Fruit fly (Drosophila melanogaster) whole organism, adult: Measurements from ENCODE around the gene CG15200.
A peak's percentile ranks its signal among the peaks of the same experiment; 100 is the strongest.

Experiments
- CG11617 ChIP-seq: fragments of 200-800 bp; sonication (Bioruptor generic); optimal IDR thresholded peaks from 2 replicates; lab custom pipeline; 2017; ENCODE audit warnings: mild to moderate bottlenecking, missing biosample characterization, missing genetic modification reagents, missing genetic modification characterization
- CG12768 ChIP-seq: fragments of 200-800 bp; sonication (Bioruptor generic); optimal IDR thresholded peaks from 2 replicates; lab custom pipeline; 2017; ENCODE audit warnings: missing biosample characterization, missing genetic modification characterization, mild to moderate bottlenecking, moderate library complexity, missing genetic modification reagents
- CG14711 ChIP-seq: fragments of 200-800 bp; sonication (Bioruptor generic); optimal IDR thresholded peaks from 2 replicates; lab custom pipeline; 2018; ENCODE audit warnings: missing biosample characterization, mild to moderate bottlenecking, missing genetic modification characterization, moderate library complexity
- CG1620 ChIP-seq: fragments of 200-800 bp; sonication (Bioruptor generic); optimal IDR thresholded peaks from 2 replicates; lab custom pipeline; 2016; ENCODE audit warnings: missing biosample characterization, missing genetic modification characterization
- CG33017 ChIP-seq: fragments of 200-800 bp; sonication (Bioruptor generic); optimal IDR thresholded peaks from 2 replicates; lab custom pipeline; 2018; ENCODE audit warnings: missing biosample characterization, mild to moderate bottlenecking, missing genetic modification characterization, moderate library complexity
- CG5204 ChIP-seq: fragments of 200-800 bp; sonication (Bioruptor generic); optimal IDR thresholded peaks from 2 replicates; lab custom pipeline; 2016; ENCODE audit warnings: missing biosample characterization, missing genetic modification characterization
- CG7045 ChIP-seq: fragments of 200-800 bp; sonication (Bioruptor generic); optimal IDR thresholded peaks from 2 replicates; lab custom pipeline; 2017; ENCODE audit warnings: missing biosample characterization, mild to moderate bottlenecking, missing genetic modification characterization
- CG7101 ChIP-seq: fragments of 200-800 bp; sonication (Bioruptor generic); optimal IDR thresholded peaks from 2 replicates; lab custom pipeline; 2018; ENCODE audit warnings: missing biosample characterization, mild to moderate bottlenecking, missing genetic modification characterization, moderate library complexity
- Clk ChIP-seq: fragments of 200-800 bp; sonication (Bioruptor generic); optimal IDR thresholded peaks from 2 replicates; lab custom pipeline; 2017; ENCODE audit warnings: missing biosample characterization, missing genetic modification characterization
- Crg-1 ChIP-seq: fragments of 200-800 bp; sonication (Bioruptor generic); optimal IDR thresholded peaks from 2 replicates; lab custom pipeline; 2016; ENCODE audit warnings: missing biosample characterization, missing genetic modification characterization
- Hr96 ChIP-seq: fragments of 200-800 bp; sonication (Bioruptor generic); optimal IDR thresholded peaks from 2 replicates; lab custom pipeline; 2016; ENCODE audit warnings: missing biosample characterization, missing genetic modification characterization
- Mnt ChIP-seq: fragments of 200-800 bp; sonication (Bioruptor generic); optimal IDR thresholded peaks from 2 replicates; lab custom pipeline; 2016; ENCODE audit warnings: missing biosample characterization, mild to moderate bottlenecking, missing genetic modification characterization
- bab1 ChIP-seq: fragments of 200-800 bp; sonication (Bioruptor generic); optimal IDR thresholded peaks from 3 replicates; lab custom pipeline; 2019; ENCODE audit warnings: missing biosample characterization, mild to moderate bottlenecking, missing genetic modification characterization, moderate library complexity
- cic ChIP-seq: fragments of 200-800 bp; sonication (Bioruptor generic); optimal IDR thresholded peaks from 2 replicates; lab custom pipeline; 2017; ENCODE audit warnings: missing biosample characterization, mild to moderate bottlenecking, missing genetic modification characterization, moderate library complexity
- cnc ChIP-seq, 2 experiments: fragments of >200 bp; optimal IDR thresholded peaks; 2 replicates each; lab custom pipeline; 2017
- kay ChIP-seq: fragments of 200-800 bp; sonication (Bioruptor generic); peaks from one replicate; lab custom pipeline; 2016; ENCODE audit warnings: missing biosample characterization, missing genetic modification characterization, borderline replicate concordance
- ovo ChIP-seq: fragments of 200-800 bp; sonication (Bioruptor generic); optimal IDR thresholded peaks from 2 replicates; lab custom pipeline; 2016; ENCODE audit warnings: missing biosample characterization, missing genetic modification characterization
- pad ChIP-seq: fragments of 200-800 bp; sonication (Bioruptor generic); optimal IDR thresholded peaks from 3 replicates; lab custom pipeline; 2017; ENCODE audit warnings: missing biosample characterization, missing genetic modification characterization, mild to moderate bottlenecking, moderate library complexity, missing genetic modification reagents
- tj ChIP-seq: fragments of 200-800 bp; sonication (Bioruptor generic); optimal IDR thresholded peaks from 3 replicates; lab custom pipeline; 2017; ENCODE audit warnings: missing biosample characterization, mild to moderate bottlenecking, missing genetic modification characterization, moderate library complexity
- toe ChIP-seq: fragments of 200-800 bp; sonication (Bioruptor generic); optimal IDR thresholded peaks from 2 replicates; lab custom pipeline; 2016; ENCODE audit warnings: missing biosample characterization, missing genetic modification characterization

Gene CG15200

DNA sequence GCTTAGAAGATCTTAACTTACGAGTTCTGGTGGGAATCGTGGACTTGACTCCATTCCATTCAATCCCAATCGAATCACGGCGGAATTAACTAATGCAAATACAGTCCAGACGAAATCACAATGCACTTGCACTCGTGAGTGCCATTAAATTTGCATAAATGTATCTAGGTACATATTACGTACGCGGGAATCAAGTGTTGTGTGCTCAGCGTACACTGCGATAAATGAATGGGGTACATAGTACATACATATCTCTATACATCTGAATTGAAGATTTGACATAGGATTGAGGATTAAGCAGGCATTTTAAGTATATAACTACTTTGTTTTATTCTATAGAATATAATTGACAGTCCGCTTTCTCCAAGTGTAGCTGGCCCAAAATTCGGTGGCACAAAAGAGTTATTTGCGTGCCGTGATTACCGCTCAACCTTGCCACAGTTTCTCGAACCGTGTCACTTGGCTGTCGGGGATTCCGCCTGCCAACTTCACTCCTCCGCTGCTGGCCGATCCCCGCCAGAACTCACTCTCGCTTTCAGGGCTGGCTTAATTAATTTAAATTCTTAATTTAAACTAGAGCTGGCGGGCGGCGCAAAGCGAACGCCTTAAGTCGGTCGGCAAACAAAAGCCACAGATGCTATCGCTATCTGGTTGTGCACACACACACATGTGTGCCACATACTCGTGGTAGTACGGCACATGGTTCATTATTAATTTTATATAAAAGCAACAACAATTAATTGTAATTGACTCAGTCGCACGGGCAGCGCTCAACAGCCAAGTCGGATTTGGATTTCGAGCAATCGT is 40.7 kb upstream of the CG15200 start, which contains the start of the genes CG15199 and CG15202:
Gene CG15199, minus strand, starts transcription at position 51 of the 807 bp plus-strand sequence.
Gene CG15202, plus strand, starts transcription at position 757 of the 807 bp plus-strand sequence.
- TF ChIP-seq tj = no peak
- TF ChIP-seq ovo = no peak
- TF ChIP-seq Mnt (GFP tag; lab: Kevin White, UChicago) = peak; percentile 11
- no peak for TF ChIP-seq CG7101 (tag; lab: Kevin White, UChicago)
- TF ChIP-seq Hr96 (GFP tag; lab: Kevin White, UChicago) = peak; percentile 44
- no peak for TF ChIP-seq Clk (GFP tag; lab: Kevin White, UChicago)
- no peak for TF ChIP-seq cic (GFP tag; lab: Kevin White, UChicago)
- TF ChIP-seq toe (GFP tag; lab: Kevin White, UChicago) = no peak
- TF ChIP-seq pad (GFP tag; lab: Kevin White, UChicago) = no peak
- no peak for TF ChIP-seq CG12768 (GFP tag; lab: Kevin White, UChicago)
- TF ChIP-seq bab1 (GFP tag; lab: Kevin White, UChicago) = no peak
- TF ChIP-seq CG33017 (tag; lab: Kevin White, UChicago) = no peak
- TF ChIP-seq CG14711 (tag; lab: Kevin White, UChicago) = no peak
- no peak for TF ChIP-seq CG7045
- no peak for TF ChIP-seq CG11617 (GFP tag; lab: Kevin White, UChicago)
- no peak for TF ChIP-seq kay (GFP tag; lab: Kevin White, UChicago)
- no peak for TF ChIP-seq Crg-1 (GFP tag; lab: Kevin White, UChicago)
- TF ChIP-seq CG1620 (GFP tag; lab: Kevin White, UChicago) = no peak
- peak; percentile 19 for TF ChIP-seq CG5204
- no peak for TF ChIP-seq cnc (optimal IDR thresholded peaks at IDR 0.05; lab: Kevin White, UChicago)

DNA sequence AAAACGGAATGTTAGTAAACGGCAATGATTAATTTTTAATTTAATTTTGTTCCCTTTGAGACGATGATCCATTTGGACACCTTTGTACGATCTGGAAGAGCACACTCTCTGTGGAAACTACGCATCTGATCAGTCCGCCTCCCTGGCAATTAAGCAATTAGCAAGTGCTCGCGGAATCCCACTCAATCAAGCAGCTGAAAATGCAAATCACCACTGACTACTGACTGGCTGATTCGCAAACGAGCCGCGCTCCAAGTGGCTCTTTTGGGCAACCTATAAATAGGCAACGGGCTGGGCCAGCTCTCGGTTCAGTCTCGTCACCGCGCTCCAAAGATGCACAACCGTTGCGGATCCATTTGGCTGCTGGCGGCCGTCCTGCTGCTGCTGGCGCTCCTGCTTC is 38.9 kb upstream of the CG15200 start, which contains the start of gene CG15201:
Gene CG15201, plus strand, starts transcription at position 301 of the 400 bp plus-strand sequence.
- TF ChIP-seq CG1620 (GFP tag; lab: Kevin White, UChicago) (no peak), Mnt (GFP tag; lab: Kevin White, UChicago) (no peak), CG7045 (no peak), CG11617 (GFP tag; lab: Kevin White, UChicago) (no peak), cic (GFP tag; lab: Kevin White, UChicago) (no peak), CG14711 (tag; lab: Kevin White, UChicago) (no peak), bab1 (GFP tag; lab: Kevin White, UChicago) (no peak), Crg-1 (GFP tag; lab: Kevin White, UChicago) (no peak), ovo (no peak), Clk (GFP tag; lab: Kevin White, UChicago) (no peak), cnc (optimal IDR thresholded peaks at IDR 0.05; lab: Kevin White, UChicago) (no peak), CG5204 (no peak), CG12768 (GFP tag; lab: Kevin White, UChicago) (no peak), Hr96 (GFP tag; lab: Kevin White, UChicago) (no peak), kay (GFP tag; lab: Kevin White, UChicago) (no peak), toe (GFP tag; lab: Kevin White, UChicago) (no peak), CG7101 (tag; lab: Kevin White, UChicago) (no peak), tj (no peak)

DNA sequence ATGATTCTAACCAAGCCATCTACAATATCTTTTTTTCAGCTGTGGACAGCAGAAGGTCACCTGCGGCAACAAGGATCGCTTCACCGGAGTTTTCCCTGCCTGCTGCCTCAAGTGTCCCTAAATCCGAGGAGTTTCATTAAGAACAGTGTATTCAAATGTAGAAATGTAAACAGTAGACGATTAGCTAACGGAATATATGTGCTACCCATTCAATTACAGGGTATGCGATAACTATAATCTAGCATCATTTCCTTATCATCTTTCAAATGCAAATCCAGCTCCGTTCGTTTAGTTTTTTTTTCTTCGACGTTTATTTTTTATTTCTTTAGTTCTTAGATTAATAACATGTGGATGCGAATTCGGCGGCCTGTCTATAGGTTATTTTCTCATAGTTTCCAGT is 38.2 kb upstream of the CG15200 start:
- no peak for TF ChIP-seq CG7045
- no peak for TF ChIP-seq Crg-1 (GFP tag; lab: Kevin White, UChicago)
- no peak for TF ChIP-seq tj
- TF ChIP-seq pad (GFP tag; lab: Kevin White, UChicago) = no peak
- no peak for TF ChIP-seq CG5204
- TF ChIP-seq ovo = no peak
- no peak for TF ChIP-seq bab1 (GFP tag; lab: Kevin White, UChicago)
- no peak for TF ChIP-seq CG11617 (GFP tag; lab: Kevin White, UChicago)
- no peak for TF ChIP-seq CG14711 (tag; lab: Kevin White, UChicago)
- TF ChIP-seq toe (GFP tag; lab: Kevin White, UChicago) = no peak
- TF ChIP-seq CG12768 (GFP tag; lab: Kevin White, UChicago) = no peak
- no peak for TF ChIP-seq CG1620 (GFP tag; lab: Kevin White, UChicago)
- no peak for TF ChIP-seq cnc (optimal IDR thresholded peaks at IDR 0.05; lab: Kevin White, UChicago)

DNA sequence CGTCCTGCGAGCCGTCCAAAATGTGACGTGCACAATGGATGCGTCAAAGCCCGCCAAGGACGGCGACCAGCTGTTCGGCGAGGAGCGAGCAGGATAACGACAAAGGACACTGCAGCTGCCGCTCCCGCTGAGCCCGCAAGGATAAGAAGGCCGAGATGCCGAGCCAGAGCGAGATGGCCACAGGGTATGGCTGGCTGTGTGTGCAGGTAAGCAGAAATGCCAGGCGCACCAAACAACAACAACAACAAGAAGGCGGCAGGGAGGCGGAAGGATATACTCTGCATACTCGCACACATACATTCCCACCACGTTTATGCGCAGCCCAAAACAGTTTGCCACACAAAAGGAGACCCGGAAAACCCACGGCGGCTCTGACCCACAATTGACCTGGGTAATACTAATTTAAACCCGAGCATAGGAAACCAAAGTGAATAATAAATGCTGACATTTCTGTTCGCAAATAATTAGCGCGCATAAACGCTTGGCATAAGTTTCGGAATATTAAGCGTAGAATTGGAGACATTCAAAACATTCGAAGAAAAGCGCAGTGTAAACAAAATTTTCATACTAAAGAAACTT is 36.0 kb upstream of the CG15200 start:
- TF ChIP-seq CG33017 (tag; lab: Kevin White, UChicago) (peak; percentile 63), Mnt (GFP tag; lab: Kevin White, UChicago) (no peak), cnc (optimal IDR thresholded peaks at IDR 0.05; lab: Kevin White, UChicago) (no peak), CG7045 (peak; percentile 57), Crg-1 (GFP tag; lab: Kevin White, UChicago) (no peak), CG1620 (GFP tag; lab: Kevin White, UChicago) (no peak), CG11617 (GFP tag; lab: Kevin White, UChicago) (peak; percentile 19), CG5204 (peak; percentile 24), Clk (GFP tag; lab: Kevin White, UChicago) (no peak), CG7101 (tag; lab: Kevin White, UChicago) (peak; percentile 62), kay (GFP tag; lab: Kevin White, UChicago) (no peak), ovo (no peak), toe (GFP tag; lab: Kevin White, UChicago) (no peak), Hr96 (GFP tag; lab: Kevin White, UChicago) (no peak), CG12768 (GFP tag; lab: Kevin White, UChicago) (peak; percentile 53), cic (GFP tag; lab: Kevin White, UChicago) (no peak), pad (GFP tag; lab: Kevin White, UChicago) (peak; percentile 5), tj (peak; percentile 70), CG14711 (tag; lab: Kevin White, UChicago) (peak; percentile 59), bab1 (GFP tag; lab: Kevin White, UChicago) (peak; percentile 38)
